Worm (Caenorhabditis elegans): ENCODE measurements around the gene lron-13.

ce11 chrIII:13560715-13561114 is 33.5 kb downstream of the lron-13 start:
- no peak for TF ChIP-seq flt-1 (GFP tag; IDR thresholded peaks at IDR 0.05)
- no peak for TF ChIP-seq ztf-29 (GFP tag; IDR thresholded peaks at IDR 0.05)
- TF ChIP-seq T22C8.4 (GFP tag; IDR thresholded peaks at IDR 0.05) = no peak
- TF ChIP-seq tab-1 (GFP tag; IDR thresholded peaks at IDR 0.05) = no peak

Data from whole organism, midembryonic.